Worm (Caenorhabditis elegans): ENCODE results near the gene lsm-3.

The lsm-3 gene

DNA sequence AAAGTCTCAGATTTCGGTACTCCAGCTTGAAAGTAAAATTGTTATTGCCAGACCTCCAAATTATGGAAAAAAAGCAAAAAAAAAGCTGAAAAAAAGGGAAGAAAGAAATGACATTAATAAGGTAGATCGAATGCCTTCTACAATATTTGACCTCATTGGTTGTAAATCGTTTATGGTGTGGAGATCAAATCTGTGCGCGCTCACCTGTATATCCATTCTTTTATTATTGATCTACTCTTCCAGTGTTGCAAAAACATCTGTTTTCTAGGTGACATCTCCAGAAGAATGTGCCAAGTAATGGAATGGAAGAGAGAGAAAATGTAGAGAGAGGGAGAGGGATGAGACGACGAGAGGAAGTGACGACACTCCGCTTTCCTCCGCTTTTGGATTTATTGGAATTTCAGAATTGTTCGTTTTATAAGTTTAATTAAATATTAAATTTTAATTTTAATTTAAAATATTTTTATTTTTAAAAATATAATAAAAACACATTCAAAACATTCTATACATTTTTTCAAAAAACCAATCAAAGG is 28.8 kb downstream of the lsm-3 start, which contains the start of the genes pik-1 and aptf-2 (continued):
- TF ChIP-seq nhr-27 (tag; optimal IDR thresholded peaks at IDR 0.05) = no peak
- TF ChIP-seq fkh-3 (tag; optimal IDR thresholded peaks at IDR 0.05) = no peak
- TF ChIP-seq F39B2.1 (GFP tag; IDR thresholded peaks at IDR 0.05) = no peak
- no peak for TF ChIP-seq zim-3 (tag; optimal IDR thresholded peaks at IDR 0.05)
- peak; percentile 70 for TF ChIP-seq hsf-1 (GFP tag; IDR thresholded peaks at IDR 0.05)
- no peak for TF ChIP-seq rec-8 (tag; optimal IDR thresholded peaks at IDR 0.05)
- TF ChIP-seq Y56A3A.18 (GFP tag; IDR thresholded peaks at IDR 0.05) = no peak
- no peak for TF ChIP-seq ccch-3 (GFP tag; optimal IDR thresholded peaks at IDR 0.05)
- no peak for TF ChIP-seq lin-40 (tag; optimal IDR thresholded peaks at IDR 0.05)
- TF ChIP-seq hmg-20 (GFP tag; IDR thresholded peaks at IDR 0.05) = no peak
- TF ChIP-seq somi-1 (GFP tag; optimal IDR thresholded peaks at IDR 0.05) = no peak
- TF ChIP-seq lsy-27 (tag; optimal IDR thresholded peaks at IDR 0.05; ENCODE audit: borderline replicate concordance, insufficient read depth) = no peak
- no peak for TF ChIP-seq F55B11.4 (tag; optimal IDR thresholded peaks at IDR 0.05; ENCODE audit: borderline replicate concordance, insufficient read depth)
- TF ChIP-seq dox-1 (GFP tag; IDR thresholded peaks at IDR 0.05) = no peak
- TF ChIP-seq B0336.3 (GFP tag; IDR thresholded peaks at IDR 0.05) = no peak
- TF ChIP-seq let-607 (tag; optimal IDR thresholded peaks at IDR 0.05) = no peak
- TF ChIP-seq ztf-22 (GFP tag; optimal IDR thresholded peaks at IDR 0.05) = no peak
- no peak for TF ChIP-seq nhr-179 (tag; optimal IDR thresholded peaks at IDR 0.05)
- TF ChIP-seq hmg-1.2 (GFP tag; IDR thresholded peaks at IDR 0.05) = no peak; the same call in 1 of the 2 replicates
- TF ChIP-seq Y53G8AR.9 (GFP tag; conservative IDR thresholded peaks at IDR 0.05) = no peak
- TF ChIP-seq nfyb-1 (GFP tag; IDR thresholded peaks at IDR 0.05) = no peak
- no peak for TF ChIP-seq T07F8.4 (tag; optimal IDR thresholded peaks at IDR 0.05)
- peak; percentile 94 for TF ChIP-seq madf-6 (GFP tag; IDR thresholded peaks at IDR 0.05)
- TF ChIP-seq efl-1 (GFP tag; optimal IDR thresholded peaks at IDR 0.05) = peak; percentile 91
- TF ChIP-seq madf-3 (GFP tag; IDR thresholded peaks at IDR 0.05) = no peak
- TF ChIP-seq sdz-38 (tag; optimal IDR thresholded peaks at IDR 0.05) = no peak
- TF ChIP-seq ama-1 (optimal IDR thresholded peaks at IDR 0.05) = no peak
- TF ChIP-seq ama-1 (GFP tag; optimal IDR thresholded peaks at IDR 0.05) = no peak
- TF ChIP-seq die-1 (tag; optimal IDR thresholded peaks at IDR 0.05) = no peak
- no peak for TF ChIP-seq snpc-3.4 (tag; optimal IDR thresholded peaks at IDR 0.05)
- no peak for TF ChIP-seq tbx-9 (tag; optimal IDR thresholded peaks at IDR 0.05; ENCODE audit: borderline replicate concordance)
- TF ChIP-seq ekl-4 (GFP tag; IDR thresholded peaks at IDR 0.05) = no peak
- TF ChIP-seq ets-4 (GFP tag; optimal IDR thresholded peaks at IDR 0.05) = no peak
- no peak for TF ChIP-seq K11D2.4 (GFP tag; IDR thresholded peaks at IDR 0.05)
- peak; percentile 15 for TF ChIP-seq lin-54 (GFP tag; optimal IDR thresholded peaks at IDR 0.05)
- TF ChIP-seq pha-4 (tag; optimal IDR thresholded peaks at IDR 0.05) = no peak
- TF ChIP-seq B0019.2 (GFP tag; conservative IDR thresholded peaks at IDR 0.05) = no peak
- TF ChIP-seq sea-2 (GFP tag; IDR thresholded peaks at IDR 0.05) = no peak
- TF ChIP-seq egl-44 (GFP tag; IDR thresholded peaks at IDR 0.05) = no peak
- TF ChIP-seq unc-62 (GFP tag; optimal IDR thresholded peaks at IDR 0.05) = no peak
- TF ChIP-seq ceh-40 (GFP tag; IDR thresholded peaks at IDR 0.05) = no peak
- TF ChIP-seq attf-3 (GFP tag; conservative IDR thresholded peaks at IDR 0.05) = peak; percentile 45; the same call in 1 of the 2 replicates
- no peak for TF ChIP-seq T26A5.8 (tag; optimal IDR thresholded peaks at IDR 0.05)
- peak; percentile 13 for TF ChIP-seq lsl-1 (GFP tag; optimal IDR thresholded peaks at IDR 0.05)
- no peak for TF ChIP-seq hlh-12 (tag; optimal IDR thresholded peaks at IDR 0.05)
- no peak for TF ChIP-seq F22D6.2 (tag; optimal IDR thresholded peaks at IDR 0.05)
- TF ChIP-seq ztf-28 (GFP tag; IDR thresholded peaks at IDR 0.05) = no peak
- TF ChIP-seq mcd-1 (GFP tag; IDR thresholded peaks at IDR 0.05) = no peak
- no peak for TF ChIP-seq cebp-2 (GFP tag; IDR thresholded peaks at IDR 0.05)
